Fruit fly (Drosophila melanogaster) whole organism, embryonic: ENCODE measurements around the gene HP1e.
A peak's percentile ranks its signal among the peaks of the same experiment; 100 is the strongest.

Experiments used
- Ada2b ChIP-seq: fragments of 200-800 bp; sonication (Bioruptor generic); IDR thresholded peaks from 2 replicates; pipeline ENCODE4 v1.3.6; 2022; ENCODE audit warnings: missing biosample characterization, missing genetic modification characterization
- CG10274 ChIP-seq: fragments of 200-800 bp; sonication (Bioruptor generic); optimal IDR thresholded peaks from 3 replicates; lab custom pipeline; 2017; ENCODE audit warnings: missing biosample characterization, mild to moderate bottlenecking, missing genetic modification characterization
- CG10366 ChIP-seq: fragments of 200-800 bp; sonication (Bioruptor generic); IDR thresholded peaks from 2 replicates; pipeline ENCODE4 v1.3.6; 2022; ENCODE audit warnings: missing biosample characterization, missing genetic modification characterization
- CG11456 ChIP-seq: fragments of 200-800 bp; sonication (Bioruptor generic); IDR thresholded peaks from 3 replicates; pipeline ENCODE4 v1.3.6; 2022; ENCODE audit warnings: missing biosample characterization, missing genetic modification characterization
- CG12104 ChIP-seq: fragments of 200-800 bp; sonication (Bioruptor generic); optimal IDR thresholded peaks from 3 replicates; lab custom pipeline; 2016; ENCODE audit warnings: missing biosample characterization, missing genetic modification characterization
- CG14441 ChIP-seq: fragments of 200-800 bp; sonication (Bioruptor generic); IDR thresholded peaks from 2 replicates; pipeline ENCODE4 v1.3.6; 2022; ENCODE audit warnings: missing biosample characterization, missing genetic modification characterization
- CG15269 ChIP-seq: fragments of 200-800 bp; sonication (Bioruptor generic); optimal IDR thresholded peaks from 2 replicates; lab custom pipeline; 2018; ENCODE audit warnings: missing biosample characterization, mild to moderate bottlenecking, missing genetic modification characterization, moderate library complexity
- CG17612 ChIP-seq: fragments of 200-800 bp; sonication (Bioruptor generic); IDR thresholded peaks from 2 replicates; pipeline ENCODE4 v1.3.6; 2022; ENCODE audit warnings: missing biosample characterization, missing genetic modification characterization
- CG2120 ChIP-seq: fragments of 200-800 bp; sonication (Bioruptor generic); optimal IDR thresholded peaks from 3 replicates; lab custom pipeline; 2016; ENCODE audit warnings: missing biosample characterization, missing genetic modification characterization
- CG2199 ChIP-seq: fragments of 200-800 bp; sonication (Bioruptor generic); IDR thresholded peaks from 3 replicates; pipeline ENCODE4 v1.3.6; 2022; ENCODE audit warnings: missing biosample characterization, missing genetic modification characterization
- CG30431 ChIP-seq: fragments of 200-800 bp; sonication (Bioruptor generic); optimal IDR thresholded peaks from 2 replicates; lab custom pipeline; 2017; ENCODE audit warnings: missing biosample characterization, missing genetic modification characterization
- CG3281 ChIP-seq: fragments of 200-800 bp; sonication (Bioruptor generic); optimal IDR thresholded peaks from 3 replicates; lab custom pipeline; 2017; ENCODE audit warnings: missing biosample characterization, mild to moderate bottlenecking, missing genetic modification characterization
- CG3847 ChIP-seq: fragments of 200-800 bp; sonication (Bioruptor generic); IDR thresholded peaks from 2 replicates; pipeline ENCODE4 v1.3.6; 2022; ENCODE audit warnings: missing biosample characterization, missing genetic modification characterization
- CG4404 ChIP-seq: fragments of 200-800 bp; sonication (Bioruptor generic); IDR thresholded peaks from 2 replicates; pipeline ENCODE4 v1.3.6; 2022; ENCODE audit warnings: missing biosample characterization, missing genetic modification characterization
- CG6791 ChIP-seq: fragments of 200-800 bp; sonication (Bioruptor generic); IDR thresholded peaks from 3 replicates; pipeline ENCODE4 v1.3.6; 2022; ENCODE audit warnings: missing biosample characterization, missing genetic modification characterization; ENCODE audit not compliant: partially characterized antibody
- CG7839 ChIP-seq: fragments of 200-800 bp; sonication (Bioruptor generic); optimal IDR thresholded peaks from 3 replicates; lab custom pipeline; 2018; ENCODE audit warnings: missing biosample characterization, mild to moderate bottlenecking, missing genetic modification characterization, moderate library complexity
- CG9876 ChIP-seq: fragments of 200-800 bp; sonication (Bioruptor generic); optimal IDR thresholded peaks from 2 replicates; lab custom pipeline; 2016; ENCODE audit warnings: missing biosample characterization, missing genetic modification characterization
- Dref ChIP-seq: fragments of 200-800 bp; sonication (Bioruptor generic); IDR thresholded peaks from 2 replicates; pipeline ENCODE4 v1.3.6; 2022; ENCODE audit warnings: missing biosample characterization, missing genetic modification characterization
- Drgx ChIP-seq: fragments of 200-800 bp; sonication (Bioruptor generic); IDR thresholded peaks from 2 replicates; pipeline ENCODE4 v1.3.6; 2022; ENCODE audit warnings: missing biosample characterization, missing genetic modification characterization
- Ets65A ChIP-seq: fragments of 200-800 bp; sonication (Bioruptor generic); peaks from one replicate; lab custom pipeline; 2016; ENCODE audit warnings: missing biosample characterization, missing genetic modification characterization
- Mrtf ChIP-seq: fragments of 200-800 bp; sonication (Bioruptor generic); IDR thresholded peaks from 3 replicates; pipeline ENCODE4 v1.3.6; 2022; ENCODE audit warnings: missing biosample characterization, missing genetic modification characterization
- Oli ChIP-seq: fragments of 200-800 bp; sonication (Bioruptor generic); optimal IDR thresholded peaks from 2 replicates; lab custom pipeline; 2018; ENCODE audit warnings: missing biosample characterization, mild to moderate bottlenecking, missing genetic modification characterization, moderate library complexity
- Side ChIP-seq: fragments of 200-800 bp; sonication (Bioruptor generic); optimal IDR thresholded peaks from 2 replicates; lab custom pipeline; 2016; ENCODE audit warnings: missing biosample characterization, missing genetic modification characterization
- Sox102F ChIP-seq: fragments of 200-800 bp; sonication (Bioruptor generic); optimal IDR thresholded peaks from 2 replicates; lab custom pipeline; 2018; ENCODE audit warnings: missing biosample characterization, mild to moderate bottlenecking, missing genetic modification characterization, moderate library complexity
- Taf1 ChIP-seq: fragments of 200-800 bp; sonication (Bioruptor generic); IDR thresholded peaks from 2 replicates; pipeline ENCODE4 v1.3.6; 2022; ENCODE audit warnings: missing biosample characterization, missing genetic modification characterization
- Usf ChIP-seq: fragments of 200-800 bp; sonication (Bioruptor generic); optimal IDR thresholded peaks from 2 replicates; lab custom pipeline; 2017; ENCODE audit warnings: missing genotype, missing biosample characterization, missing genetic modification characterization
- Xbp1 ChIP-seq: fragments of 200-800 bp; sonication (Bioruptor generic); optimal IDR thresholded peaks from 3 replicates; lab custom pipeline; 2016; ENCODE audit warnings: missing biosample characterization, mild to moderate bottlenecking, missing genetic modification characterization
- ash1 ChIP-seq: fragments of 200-800 bp; sonication (Bioruptor generic); optimal IDR thresholded peaks from 2 replicates; lab custom pipeline; 2018; ENCODE audit warnings: missing biosample characterization, mild to moderate bottlenecking, missing genetic modification characterization
- az2 ChIP-seq: fragments of 200-800 bp; sonication (Bioruptor generic); optimal IDR thresholded peaks from 3 replicates; lab custom pipeline; 2016; ENCODE audit warnings: missing biosample characterization, missing genetic modification characterization
- bab2 ChIP-seq: fragments of 200-800 bp; sonication (Bioruptor generic); optimal IDR thresholded peaks from 2 replicates; lab custom pipeline; 2016; ENCODE audit warnings: missing biosample characterization, missing genetic modification characterization
- bowl ChIP-seq: fragments of 200-800 bp; sonication (Bioruptor generic); IDR thresholded peaks from 2 replicates; pipeline ENCODE4 v1.3.6; 2022; ENCODE audit warnings: missing biosample characterization, missing genetic modification characterization
- dm ChIP-seq: fragments of 200-800 bp; sonication (Bioruptor generic); optimal IDR thresholded peaks from 3 replicates; lab custom pipeline; 2016; ENCODE audit warnings: missing biosample characterization, missing genetic modification characterization
- dmrt99B ChIP-seq: fragments of 200-800 bp; sonication (Bioruptor generic); optimal IDR thresholded peaks from 2 replicates; lab custom pipeline; 2018; ENCODE audit warnings: missing biosample characterization, mild to moderate bottlenecking, missing genetic modification characterization, moderate library complexity
- eve ChIP-seq, 2 experiments: fragments of >200 bp; optimal IDR thresholded peaks; 2 replicates each; lab custom pipeline; 2017; ENCODE audit warnings: missing biosample characterization in 2 of 2, missing genetic modification characterization in 2 of 2
- fd102C ChIP-seq: fragments of 200-800 bp; sonication (Bioruptor generic); optimal IDR thresholded peaks from 2 replicates; lab custom pipeline; 2018; ENCODE audit warnings: missing biosample characterization, mild to moderate bottlenecking, missing genetic modification characterization, moderate library complexity
- ftz-f1 ChIP-seq: fragments of 200-800 bp; sonication (Bioruptor generic); optimal IDR thresholded peaks from 2 replicates; lab custom pipeline; 2016; ENCODE audit warnings: missing biosample characterization, missing genetic modification characterization
- fu2 ChIP-seq: fragments of 200-800 bp; sonication (Bioruptor generic); optimal IDR thresholded peaks from 2 replicates; lab custom pipeline; 2016; ENCODE audit warnings: missing biosample characterization, missing genetic modification characterization
- gce ChIP-seq: fragments of 200-800 bp; sonication (Bioruptor generic); IDR thresholded peaks from 3 replicates; pipeline ENCODE4 v1.3.6; 2022; ENCODE audit warnings: missing biosample characterization, missing genetic modification characterization
- gsb-n ChIP-seq: fragments of 200-800 bp; sonication (Bioruptor generic); optimal IDR thresholded peaks from 3 replicates; lab custom pipeline; 2018; ENCODE audit warnings: missing biosample characterization, mild to moderate bottlenecking, missing genetic modification characterization
- her ChIP-seq: fragments of 200-800 bp; sonication (Bioruptor generic); optimal IDR thresholded peaks from 2 replicates; lab custom pipeline; 2016; ENCODE audit warnings: missing biosample characterization, missing genetic modification characterization
- mirr ChIP-seq: fragments of 200-800 bp; sonication (Bioruptor generic); optimal IDR thresholded peaks from 3 replicates; lab custom pipeline; 2018; ENCODE audit warnings: missing biosample characterization, mild to moderate bottlenecking, missing genetic modification characterization
- pita ChIP-seq: fragments of 200-800 bp; sonication (Bioruptor generic); optimal IDR thresholded peaks from 2 replicates; lab custom pipeline; 2017; ENCODE audit warnings: missing biosample characterization, mild to moderate bottlenecking, missing genetic modification characterization
- pzg ChIP-seq: fragments of 200-800 bp; sonication (Bioruptor generic); optimal IDR thresholded peaks from 3 replicates; lab custom pipeline; 2018; ENCODE audit warnings: missing biosample characterization, mild to moderate bottlenecking, missing genetic modification characterization, moderate library complexity
- rib ChIP-seq: fragments of 200-800 bp; sonication (Bioruptor generic); IDR thresholded peaks from 2 replicates; pipeline ENCODE4 v1.3.6; 2022; ENCODE audit warnings: missing biosample characterization, missing genetic modification characterization
- sd ChIP-seq: fragments of 200-800 bp; sonication (Bioruptor generic); optimal IDR thresholded peaks from 3 replicates; lab custom pipeline; 2018; ENCODE audit warnings: missing biosample characterization, mild to moderate bottlenecking, missing genetic modification characterization, moderate library complexity
- so ChIP-seq: fragments of 200-800 bp; sonication (Bioruptor generic); IDR thresholded peaks from 3 replicates; pipeline ENCODE4 v1.3.6; 2022; ENCODE audit warnings: missing biosample characterization, missing genetic modification characterization
- sr ChIP-seq: fragments of 200-800 bp; sonication (Bioruptor generic); IDR thresholded peaks from 3 replicates; pipeline ENCODE4 v1.3.6; 2022; ENCODE audit warnings: missing biosample characterization, missing genetic modification characterization
- tgo ChIP-seq: fragments of 200-800 bp; sonication (Bioruptor generic); IDR thresholded peaks from 3 replicates; pipeline ENCODE4 v1.3.6; 2022; ENCODE audit warnings: missing biosample characterization, missing genetic modification characterization
- unpg ChIP-seq: fragments of 200-800 bp; sonication (Bioruptor generic); optimal IDR thresholded peaks from 3 replicates; lab custom pipeline; 2018; ENCODE audit warnings: missing biosample characterization, mild to moderate bottlenecking, missing genetic modification characterization, moderate library complexity
- zen ChIP-seq: fragments of 200-800 bp; sonication (Bioruptor generic); optimal IDR thresholded peaks from 3 replicates; lab custom pipeline; 2018; ENCODE audit warnings: missing biosample characterization, mild to moderate bottlenecking, missing genetic modification characterization, moderate library complexity

Gene HP1e

DNA sequence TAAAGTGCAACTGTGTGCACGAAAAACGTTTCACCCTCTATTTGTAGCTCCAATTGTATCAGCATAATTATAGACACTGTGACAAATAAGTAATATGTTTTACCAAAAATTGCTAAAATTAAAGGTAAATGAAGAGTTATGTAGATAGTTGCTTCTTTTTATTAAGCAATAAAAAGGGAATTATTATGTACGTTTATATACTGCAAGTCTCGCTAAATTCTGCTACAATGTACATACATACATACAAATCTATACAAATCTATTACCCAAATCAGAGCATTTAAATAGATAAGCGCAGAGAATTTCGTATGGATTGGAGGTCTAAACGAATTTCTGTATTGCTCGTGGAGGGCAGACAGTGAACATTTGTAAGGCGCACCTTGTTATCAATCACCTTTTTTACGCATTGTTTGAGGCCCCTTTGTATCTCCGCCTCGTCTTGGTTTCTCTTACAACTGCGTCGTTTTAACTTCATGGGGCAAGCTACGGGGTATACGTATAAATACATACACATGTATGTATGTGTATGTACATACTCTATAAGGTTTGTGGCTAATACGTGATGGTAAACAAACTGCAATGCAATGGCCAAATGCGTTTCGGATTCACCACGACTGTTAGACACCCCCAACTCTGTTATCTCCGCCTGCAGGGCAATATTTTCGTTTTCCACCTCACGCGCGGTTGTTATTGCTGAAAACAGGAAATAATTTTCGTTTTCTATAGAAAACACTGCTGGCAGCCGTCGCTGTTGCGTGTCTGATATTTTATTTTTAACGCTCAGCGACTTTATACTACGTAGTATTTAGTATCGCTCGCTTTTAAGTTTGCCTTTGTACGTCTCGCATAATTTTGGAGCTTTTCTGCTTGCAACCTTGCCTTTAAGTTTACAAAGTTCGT is 17.9 kb downstream of the HP1e start (continued):
- TF ChIP-seq CG14441 (GFP tag; lab: Robert Waterston, UW), result no peak
- TF ChIP-seq sr, result no peak
- TF ChIP-seq az2 (GFP tag; lab: Kevin White, UChicago), result peak; percentile 54
- TF ChIP-seq Ada2b (GFP tag; lab: Robert Waterston, UW), result no peak
- peak; percentile 55 for TF ChIP-seq CG15269 (tag; lab: Kevin White, UChicago)
- TF ChIP-seq Oli (tag; lab: Kevin White, UChicago), result peak; percentile 67
- peak; percentile 80 for TF ChIP-seq gsb-n
- no peak for TF ChIP-seq so (GFP tag; lab: Robert Waterston, UW)
- TF ChIP-seq CG10274 (GFP tag; lab: Kevin White, UChicago), result no peak
- TF ChIP-seq pzg (GFP tag; lab: Kevin White, UChicago), result no peak
- TF ChIP-seq CG9876 (GFP tag; lab: Kevin White, UChicago), result no peak
- peak; percentile 43 for TF ChIP-seq CG12104 (GFP tag; lab: Kevin White, UChicago)
- TF ChIP-seq tgo, result peak; percentile 36; the same call in 2 of the 3 replicates
- TF ChIP-seq dmrt99B (tag; lab: Kevin White, UChicago), result peak; percentile 81
- no peak for TF ChIP-seq Ets65A (GFP tag; lab: Kevin White, UChicago)
- TF ChIP-seq ash1 (GFP tag; lab: Kevin White, UChicago), result no peak
- TF ChIP-seq CG7839 (tag; lab: Kevin White, UChicago), result peak; percentile 77
- no peak for TF ChIP-seq fd102C
- peak in 1 of 2 experiments; percentile 90 for TF ChIP-seq eve (GFP tag; optimal IDR thresholded peaks at IDR 0.05; lab: Kevin White, UChicago)
- TF ChIP-seq her, result no peak
- TF ChIP-seq rib (GFP tag; lab: Robert Waterston, UW), result no peak
- TF ChIP-seq CG4404 (GFP tag; lab: Robert Waterston, UW), result no peak
- TF ChIP-seq Xbp1 (GFP tag; lab: Kevin White, UChicago), result peak; percentile 59
- TF ChIP-seq Drgx (GFP tag; lab: Robert Waterston, UW), result peak; percentile 62; the same call in 1 of the 2 replicates
- TF ChIP-seq gce, result 0 out of 3 replicates have a peak, but pooled peaks have one; percentile 35
- TF ChIP-seq unpg (GFP tag; lab: Kevin White, UChicago), result peak; percentile 77
- TF ChIP-seq sd (tag; lab: Kevin White, UChicago), result peak; percentile 60
- no peak for TF ChIP-seq CG30431 (GFP tag; lab: Kevin White, UChicago)
- TF ChIP-seq Side (GFP tag; lab: Kevin White, UChicago), result no peak
- TF ChIP-seq mirr, result peak; percentile 67
- peak; percentile 59 for TF ChIP-seq zen (tag; lab: Kevin White, UChicago)
- TF ChIP-seq CG3847, result 0 out of 2 replicates have a peak, but pooled peaks have one; percentile 35
- TF ChIP-seq CG11456, result no peak
- TF ChIP-seq dm (GFP tag; lab: Kevin White, UChicago), result no peak
- peak; percentile 42 for TF ChIP-seq CG3281 (GFP tag; lab: Kevin White, UChicago)
- peak; percentile 88 for TF ChIP-seq CG2199 (GFP tag; lab: Robert Waterston, UW)
- TF ChIP-seq Usf (GFP tag; lab: Kevin White, UChicago), result no peak
- peak; percentile 42 for TF ChIP-seq bab2 (GFP tag; lab: Kevin White, UChicago)
- TF ChIP-seq ftz-f1 (GFP tag; lab: Kevin White, UChicago), result peak; percentile 47
- TF ChIP-seq Sox102F (GFP tag; lab: Kevin White, UChicago), result peak; percentile 79
- TF ChIP-seq CG2120 (GFP tag; lab: Kevin White, UChicago), result peak; percentile 10
- no peak for TF ChIP-seq pita
- 0 out of 2 replicates have a peak, but pooled peaks have one; percentile 21 for TF ChIP-seq Taf1 (GFP tag; lab: Robert Waterston, UW)
- TF ChIP-seq CG17612 (GFP tag; lab: Robert Waterston, UW), result no peak
- TF ChIP-seq CG6791 (GFP tag; lab: Robert Waterston, UW), result no peak
- TF ChIP-seq CG10366 (GFP tag; lab: Robert Waterston, UW), result 0 out of 2 replicates have a peak, but pooled peaks have one; percentile 32
- no peak for TF ChIP-seq Dref (GFP tag; lab: Robert Waterston, UW)
- no peak for TF ChIP-seq Mrtf (GFP tag; lab: Robert Waterston, UW)
- no peak for TF ChIP-seq fu2 (GFP tag; lab: Kevin White, UChicago)
- TF ChIP-seq bowl, result no peak
